Fruit fly (Drosophila melanogaster) whole organism, embryonic: Measurements from ENCODE around the gene CG16717.
A peak's percentile ranks its signal among the peaks of the same experiment; 100 is the strongest.

Source experiments
- B-H2 ChIP-seq: fragments of 200-800 bp; sonication (Bioruptor generic); optimal IDR thresholded peaks from 2 replicates; lab custom pipeline; 2018; ENCODE audit warnings: missing biosample characterization, mild to moderate bottlenecking, missing genetic modification characterization
- Bdp1 ChIP-seq: fragments of 200-800 bp; sonication (Bioruptor generic); optimal IDR thresholded peaks from 3 replicates; lab custom pipeline; 2016; ENCODE audit warnings: missing biosample characterization, missing genetic modification characterization
- CG10431 ChIP-seq: fragments of 200-800 bp; sonication (Bioruptor generic); optimal IDR thresholded peaks from 3 replicates; lab custom pipeline; 2018; ENCODE audit warnings: missing biosample characterization, mild to moderate bottlenecking, missing genetic modification characterization
- CG11504 ChIP-seq: fragments of 200-800 bp; sonication (Bioruptor generic); optimal IDR thresholded peaks from 3 replicates; lab custom pipeline; 2019; ENCODE audit warnings: missing biosample characterization, mild to moderate bottlenecking, missing genetic modification characterization, moderate library complexity
- CG11723 ChIP-seq: fragments of 200-800 bp; sonication (Bioruptor generic); optimal IDR thresholded peaks from 2 replicates; lab custom pipeline; 2017; ENCODE audit warnings: missing biosample characterization, mild to moderate bottlenecking, missing genetic modification characterization
- CG12769 ChIP-seq: fragments of 200-800 bp; sonication (Bioruptor generic); optimal IDR thresholded peaks from 2 replicates; lab custom pipeline; 2019; ENCODE audit warnings: missing biosample characterization, mild to moderate bottlenecking, missing genetic modification characterization, moderate library complexity
- CG15601 ChIP-seq: fragments of 200-800 bp; sonication (Bioruptor generic); optimal IDR thresholded peaks from 3 replicates; lab custom pipeline; 2019; ENCODE audit warnings: missing biosample characterization, mild to moderate bottlenecking, missing genetic modification characterization, moderate library complexity
- CG17328 ChIP-seq: fragments of 200-800 bp; sonication (Bioruptor generic); IDR thresholded peaks from 2 replicates; pipeline ENCODE4 v1.3.6; 2022; ENCODE audit warnings: missing biosample characterization, missing genetic modification characterization
- CG18599 ChIP-seq: fragments of 200-800 bp; sonication (Bioruptor generic); optimal IDR thresholded peaks from 3 replicates; lab custom pipeline; 2017; ENCODE audit warnings: missing biosample characterization, missing genetic modification characterization, mild to moderate bottlenecking, moderate library complexity, missing genetic modification reagents
- CG2116 ChIP-seq: fragments of 200-800 bp; sonication (Bioruptor generic); optimal IDR thresholded peaks from 3 replicates; lab custom pipeline; 2018; ENCODE audit warnings: missing biosample characterization, mild to moderate bottlenecking, missing genetic modification characterization
- CG34376 ChIP-seq: fragments of 200-800 bp; sonication (Bioruptor generic); optimal IDR thresholded peaks from 2 replicates; lab custom pipeline; 2018; ENCODE audit warnings: missing biosample characterization, mild to moderate bottlenecking, missing genetic modification characterization
- CG4360 ChIP-seq: fragments of 200-800 bp; sonication (Bioruptor generic); IDR thresholded peaks from 2 replicates; pipeline ENCODE4 v1.3.6; 2022; ENCODE audit warnings: missing biosample characterization, missing genetic modification characterization
- CG4424 ChIP-seq: fragments of 200-800 bp; sonication (Bioruptor generic); optimal IDR thresholded peaks from 3 replicates; lab custom pipeline; 2016; ENCODE audit warnings: missing biosample characterization, missing genetic modification characterization
- CG5953 ChIP-seq: fragments of 200-800 bp; sonication (Bioruptor generic); IDR thresholded peaks from 2 replicates; pipeline ENCODE4 v1.3.6; 2022; ENCODE audit warnings: missing biosample characterization, missing genetic modification characterization
- D ChIP-seq, 2 experiments: fragments of 200-800 bp in 1 of 2; fragments of >200 bp in 1 of 2; sonication (Bioruptor generic) in 1 of 2; optimal IDR thresholded peaks; 2 replicates in 1 of 2; 3 replicates in 1 of 2; lab custom pipeline; 2017; ENCODE audit warnings: mild to moderate bottlenecking in 1 of 2, missing biosample characterization in 1 of 2, missing genetic modification characterization in 1 of 2, missing genetic modification reagents in 1 of 2
- D19B ChIP-seq: fragments of 200-800 bp; sonication (Bioruptor generic); optimal IDR thresholded peaks from 2 replicates; lab custom pipeline; 2017; ENCODE audit warnings: missing biosample characterization, mild to moderate bottlenecking, missing genetic modification characterization
- Dfd ChIP-seq, 2 experiments: fragments of >200 bp; optimal IDR thresholded peaks; 2 replicates each; lab custom pipeline; 2017; ENCODE audit warnings: missing biosample characterization in 2 of 2, missing genetic modification characterization in 2 of 2
- GATAe ChIP-seq: fragments of 200-800 bp; sonication (Bioruptor generic); conservative IDR thresholded peaks from 2 replicates; pipeline ENCODE4 v1.3.6; 2022; ENCODE audit warnings: missing biosample characterization, missing genetic modification characterization
- HmgD ChIP-seq: fragments of 200-800 bp; sonication (Bioruptor generic); optimal IDR thresholded peaks from 3 replicates; lab custom pipeline; 2016; ENCODE audit warnings: missing biosample characterization, missing genetic modification characterization
- Hr39 ChIP-seq: fragments of >200 bp; optimal IDR thresholded peaks from 2 replicates; lab custom pipeline; 2017
- Hr51 ChIP-seq, 2 experiments: fragments of 200-800 bp; sonication (Bioruptor generic); optimal IDR thresholded peaks; 2 replicates in 1 of 2; 3 replicates in 1 of 2; lab custom pipeline; 2016 to 2018; ENCODE audit warnings: missing biosample characterization in 2 of 2, missing genetic modification characterization in 2 of 2, mild to moderate bottlenecking in 1 of 2, moderate library complexity in 1 of 2
- Med ChIP-seq: fragments of 200-800 bp; sonication (Bioruptor generic); peaks from one replicate; lab custom pipeline; 2016; ENCODE audit warnings: missing biosample characterization, missing genetic modification characterization, mild to moderate bottlenecking, inconsistent platforms, moderate library complexity
- Opbp ChIP-seq: fragments of 200-800 bp; sonication (Bioruptor generic); IDR thresholded peaks from 3 replicates; pipeline ENCODE4 v1.3.6; 2022; ENCODE audit warnings: missing biosample characterization, missing genetic modification characterization; ENCODE audit not compliant: partially characterized antibody
- PHDP ChIP-seq: fragments of 200-800 bp; sonication (Bioruptor generic); optimal IDR thresholded peaks from 3 replicates; lab custom pipeline; 2018; ENCODE audit warnings: missing biosample characterization, mild to moderate bottlenecking, missing genetic modification characterization, moderate library complexity
- Sry-δ ChIP-seq: fragments of 200-800 bp; sonication (Bioruptor generic); optimal IDR thresholded peaks from 2 replicates; lab custom pipeline; 2016; ENCODE audit warnings: missing biosample characterization, missing genetic modification characterization
- Trl ChIP-seq, 3 experiments: fragments of >200 bp in 2 of 3; fragments of 200-800 bp in 1 of 3; sonication (Bioruptor generic) in 1 of 3; optimal IDR thresholded peaks; 2 replicates in 1 of 3; 3 replicates in 2 of 3; lab custom pipeline; 2016 to 2017; ENCODE audit warnings: missing biosample characterization in 1 of 3, missing genetic modification characterization in 1 of 3
- al ChIP-seq: fragments of 200-800 bp; sonication (Bioruptor generic); IDR thresholded peaks from 2 replicates; pipeline ENCODE4 v1.3.6; 2022; ENCODE audit warnings: missing biosample characterization, missing genetic modification characterization
- aop ChIP-seq: fragments of 200-800 bp; sonication (Bioruptor generic); IDR thresholded peaks from 2 replicates; pipeline ENCODE4 v1.3.6; 2022; ENCODE audit warnings: missing biosample characterization, missing genetic modification characterization
- ap ChIP-seq: fragments of 200-800 bp; sonication (Bioruptor generic); IDR thresholded peaks from 2 replicates; pipeline ENCODE4 v1.3.6; 2022; ENCODE audit warnings: missing biosample characterization, missing genetic modification characterization
- cato ChIP-seq: fragments of 200-800 bp; sonication (Bioruptor generic); optimal IDR thresholded peaks from 2 replicates; lab custom pipeline; 2016; ENCODE audit warnings: missing biosample characterization, missing genetic modification characterization, borderline replicate concordance
- caup ChIP-seq: fragments of 200-800 bp; sonication (Bioruptor generic); optimal IDR thresholded peaks from 3 replicates; lab custom pipeline; 2017; ENCODE audit warnings: missing biosample characterization, mild to moderate bottlenecking, missing genetic modification characterization, moderate library complexity; ENCODE audit not compliant: severe bottlenecking
- croc ChIP-seq: fragments of 200-800 bp; sonication (Bioruptor generic); conservative IDR thresholded peaks from 3 replicates; pipeline ENCODE4 v1.3.6; 2022; ENCODE audit warnings: missing biosample characterization, missing genetic modification characterization
- dmrt11E ChIP-seq: fragments of 200-800 bp; sonication (Bioruptor generic); optimal IDR thresholded peaks from 3 replicates; lab custom pipeline; 2018; ENCODE audit warnings: missing biosample characterization, mild to moderate bottlenecking, missing genetic modification characterization, moderate library complexity
- dysf ChIP-seq: fragments of 200-800 bp; sonication (Bioruptor generic); IDR thresholded peaks from 3 replicates; pipeline ENCODE4 v1.3.6; 2022; ENCODE audit warnings: missing biosample characterization, missing genetic modification characterization
- ewg ChIP-seq: fragments of 200-800 bp; sonication (Bioruptor generic); optimal IDR thresholded peaks from 3 replicates; lab custom pipeline; 2017; ENCODE audit warnings: mild to moderate bottlenecking, missing biosample characterization, missing genetic modification reagents, missing genetic modification characterization
- hkb ChIP-seq, 2 experiments: fragments of 200-800 bp in 1 of 2; fragments of >200 bp in 1 of 2; sonication (Bioruptor generic) in 1 of 2; IDR thresholded peaks in 1 of 2; optimal IDR thresholded peaks in 1 of 2; 2 replicates each; pipeline versions ENCODE4 v1.3.6 to Lab custom; 2017 to 2022; ENCODE audit warnings: missing biosample characterization in 1 of 2, missing genetic modification characterization in 1 of 2
- jumu ChIP-seq: fragments of 200-800 bp; sonication (Bioruptor generic); optimal IDR thresholded peaks from 3 replicates; lab custom pipeline; 2016; ENCODE audit warnings: missing biosample characterization, missing genetic modification characterization
- knrl ChIP-seq: fragments of 200-800 bp; sonication (Bioruptor generic); IDR thresholded peaks from 3 replicates; pipeline ENCODE4 v1.3.6; 2022; ENCODE audit warnings: missing biosample characterization, missing genetic modification characterization; ENCODE audit not compliant: partially characterized antibody
- mam ChIP-seq: fragments of 200-800 bp; sonication (Bioruptor generic); optimal IDR thresholded peaks from 3 replicates; lab custom pipeline; 2016; ENCODE audit warnings: missing biosample characterization, missing genetic modification characterization
- oc ChIP-seq: fragments of 200-800 bp; sonication (Bioruptor generic); optimal IDR thresholded peaks from 2 replicates; lab custom pipeline; 2018; ENCODE audit warnings: missing biosample characterization, mild to moderate bottlenecking, missing genetic modification characterization, moderate library complexity
- repo ChIP-seq: fragments of 200-800 bp; sonication (Bioruptor generic); optimal IDR thresholded peaks from 2 replicates; lab custom pipeline; 2016; ENCODE audit warnings: missing biosample characterization, missing genetic modification characterization
- sob ChIP-seq: fragments of 200-800 bp; sonication (Bioruptor generic); IDR thresholded peaks from 2 replicates; pipeline ENCODE4 v1.3.6; 2022; ENCODE audit warnings: missing biosample characterization, missing genetic modification characterization
- sug ChIP-seq: fragments of 200-800 bp; optimal IDR thresholded peaks from 2 replicates; lab custom pipeline; 2019; ENCODE audit warnings: missing biosample characterization, mild to moderate bottlenecking, missing genetic modification characterization, moderate library complexity
- tna ChIP-seq: fragments of 200-800 bp; sonication (Bioruptor generic); IDR thresholded peaks from 2 replicates; pipeline ENCODE4 v1.3.6; 2022; ENCODE audit warnings: missing biosample characterization, missing genetic modification characterization; ENCODE audit not compliant: partially characterized antibody
- wdn ChIP-seq: fragments of 200-800 bp; sonication (Bioruptor generic); IDR thresholded peaks from 2 replicates; pipeline ENCODE4 v1.3.6; 2022; ENCODE audit warnings: missing biosample characterization, missing genetic modification characterization
- wek ChIP-seq: fragments of 200-800 bp; sonication (Bioruptor generic); optimal IDR thresholded peaks from 3 replicates; lab custom pipeline; 2018; ENCODE audit warnings: missing biosample characterization, mild to moderate bottlenecking, missing genetic modification characterization, moderate library complexity
- wor ChIP-seq: fragments of 200-800 bp; sonication (Bioruptor generic); IDR thresholded peaks from 2 replicates; pipeline ENCODE4 v1.3.6; 2022; ENCODE audit warnings: missing biosample characterization, missing genetic modification characterization
- zen2 ChIP-seq: fragments of 200-800 bp; sonication (Bioruptor generic); IDR thresholded peaks from 3 replicates; pipeline ENCODE4 v1.3.6; 2022; ENCODE audit warnings: missing biosample characterization, missing genetic modification characterization; ENCODE audit not compliant: partially characterized antibody

CG16717 gene

DNA sequence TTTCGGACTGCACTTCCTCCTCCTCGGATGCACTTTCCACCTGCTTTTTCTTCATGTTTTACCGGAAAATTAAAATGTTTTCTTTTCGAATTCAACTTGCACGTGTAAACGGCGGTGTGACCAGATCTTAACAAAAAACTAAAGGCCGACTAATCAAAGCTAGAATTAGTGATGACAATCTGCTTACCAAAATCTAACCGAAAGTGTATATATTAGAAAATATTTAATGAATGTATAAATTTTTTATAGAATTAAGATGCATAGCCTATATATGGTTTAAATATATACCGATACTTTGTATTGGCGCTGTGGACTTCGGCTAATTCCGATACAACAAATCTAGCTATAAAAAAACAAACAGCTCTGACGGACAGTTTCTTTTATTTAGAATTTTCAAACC is 39.9 kb downstream of the CG16717 start, which contains the start of the genes CG18178 and CG14174 (continued):
- TF ChIP-seq croc (peak; percentile 59; the same call in 2 of the 3 replicates), CG15601 (tag; lab: Kevin White, UChicago) (peak; percentile 69), Trl (optimal IDR thresholded peaks at IDR 0.05; lab: Kevin White, UChicago) (no peak), Trl (GFP tag; optimal IDR thresholded peaks at IDR 0.05; lab: Kevin White, UChicago) (no peak), CG17328 (GFP tag; lab: Robert Waterston, UW) (peak; percentile 67), al (peak; percentile 44; the same call in 1 of the 2 replicates), jumu (no peak), Hr39 (lab: Kevin White, UChicago) (no peak), sug (tag; lab: Kevin White, UChicago) (peak; percentile 83), sob (peak; percentile 80), B-H2 (GFP tag; lab: Kevin White, UChicago) (peak; percentile 85), tna (GFP tag; lab: Robert Waterston, UW) (no peak), dysf (peak; percentile 68; the same call in 2 of the 3 replicates), zen2 (GFP tag; lab: Robert Waterston, UW) (no peak), CG4424 (peak; percentile 74), Hr51 (GFP tag; optimal IDR thresholded peaks at IDR 0.05; lab: Kevin White, UChicago) (peak in 1 of 2 experiments; percentile 71), ewg (GFP tag; lab: Kevin White, UChicago) (peak; percentile 34), CG11723 (peak; percentile 9), ap (GFP tag; lab: Robert Waterston, UW) (no peak), CG10431 (peak; percentile 42), Dfd (GFP tag; optimal IDR thresholded peaks at IDR 0.05; lab: Kevin White, UChicago) (no peak), HmgD (GFP tag; lab: Kevin White, UChicago) (no peak), mam (GFP tag; lab: Kevin White, UChicago) (peak; percentile 29), CG34376 (GFP tag; lab: Kevin White, UChicago) (peak; percentile 32), knrl (GFP tag; lab: Robert Waterston, UW) (0 out of 3 replicates have a peak, but pooled peaks have one; percentile 26), CG4360 (GFP tag; lab: Robert Waterston, UW) (no peak), CG2116 (GFP tag; lab: Kevin White, UChicago) (peak; percentile 55), wdn (GFP tag; lab: Robert Waterston, UW) (no peak), caup (peak; percentile 57), D (optimal IDR thresholded peaks at IDR 0.05; lab: Kevin White, UChicago) (no peak), D (GFP tag; optimal IDR thresholded peaks at IDR 0.05; lab: Kevin White, UChicago) (peak; percentile 16), Med (GFP tag; lab: Kevin White, UChicago) (peak; percentile 71), hkb (optimal IDR thresholded peaks at IDR 0.05; lab: Kevin White, UChicago) (no peak), hkb (GFP tag; IDR thresholded peaks at IDR 0.05; lab: Robert Waterston, UW) (peak; percentile 44; the same call in 1 of the 2 replicates), GATAe (0 out of 2 replicates have a peak, but pooled peaks have one; percentile 22), Bdp1 (no peak), aop (GFP tag; lab: Robert Waterston, UW) (no peak), wek (no peak), dmrt11E (tag; lab: Kevin White, UChicago) (peak; percentile 79), Opbp (GFP tag; lab: Robert Waterston, UW) (no peak), CG11504 (tag; lab: Kevin White, UChicago) (peak; percentile 78), CG18599 (GFP tag; lab: Kevin White, UChicago) (peak; percentile 73), PHDP (tag; lab: Kevin White, UChicago) (peak; percentile 78), wor (GFP tag; lab: Robert Waterston, UW) (peak; percentile 56; the same call in 1 of the 2 replicates), CG5953 (GFP tag; lab: Robert Waterston, UW) (no peak), repo (GFP tag; lab: Kevin White, UChicago) (no peak), oc (tag; lab: Kevin White, UChicago) (no peak), cato (peak; percentile 48), CG12769 (tag; lab: Kevin White, UChicago) (no peak), D19B (GFP tag; lab: Kevin White, UChicago) (no peak), Sry-δ (peak; percentile 33)
